Fruit fly (Drosophila melanogaster) whole organism, prepupa: ENCODE measurements around the gene sturkopf.

Experiments used
- Blimp-1 ChIP-seq: fragments of 200-800 bp; sonication (Bioruptor generic); optimal IDR thresholded peaks from 3 replicates; lab custom pipeline; 2017; ENCODE audit warnings: missing biosample characterization, missing genetic modification characterization, mild to moderate bottlenecking, moderate library complexity, missing genetic modification reagents
- CG10631 ChIP-seq: fragments of 200-800 bp; sonication (Bioruptor generic); optimal IDR thresholded peaks from 2 replicates; lab custom pipeline; 2016; ENCODE audit warnings: missing biosample characterization, missing genetic modification characterization
- CG10669 ChIP-seq: fragments of 200-800 bp; sonication (Bioruptor generic); optimal IDR thresholded peaks from 3 replicates; lab custom pipeline; 2018; ENCODE audit warnings: missing biosample characterization, mild to moderate bottlenecking, missing genetic modification characterization, moderate library complexity
- CG11762 ChIP-seq: fragments of 200-800 bp; sonication (Bioruptor generic); optimal IDR thresholded peaks from 3 replicates; lab custom pipeline; 2016; ENCODE audit warnings: missing biosample characterization, missing genetic modification characterization; ENCODE audit not compliant: insufficient read depth
- CG11902 ChIP-seq: fragments of 200-800 bp; sonication (Bioruptor generic); optimal IDR thresholded peaks from 3 replicates; lab custom pipeline; 2016; ENCODE audit warnings: missing biosample characterization, missing genetic modification characterization
- CG15336 ChIP-seq: fragments of 200-800 bp; sonication (Bioruptor generic); IDR thresholded peaks from 2 replicates; pipeline ENCODE4 v1.3.6; 2022; ENCODE audit warnings: missing biosample characterization, missing genetic modification characterization
- CG3032 ChIP-seq: fragments of 200-800 bp; optimal IDR thresholded peaks from 2 replicates; lab custom pipeline; 2019; ENCODE audit warnings: missing biosample characterization, mild to moderate bottlenecking, missing genetic modification characterization, moderate library complexity
- CG31627 ChIP-seq: fragments of 200-800 bp; sonication (Bioruptor generic); optimal IDR thresholded peaks from 3 replicates; lab custom pipeline; 2016; ENCODE audit warnings: missing biosample characterization, missing genetic modification characterization
- CG32006 ChIP-seq: fragments of 200-800 bp; sonication (Bioruptor generic); optimal IDR thresholded peaks from 3 replicates; lab custom pipeline; 2017; ENCODE audit warnings: missing biosample characterization, mild to moderate bottlenecking, missing genetic modification characterization
- CG34406 ChIP-seq: fragments of 200-800 bp; sonication (Bioruptor generic); optimal IDR thresholded peaks from 3 replicates; lab custom pipeline; 2016; ENCODE audit warnings: missing biosample characterization, missing genetic modification characterization
- CG6163 ChIP-seq: fragments of 200-800 bp; sonication (Bioruptor generic); IDR thresholded peaks from 3 replicates; pipeline ENCODE4 v1.3.6; 2022; ENCODE audit warnings: missing biosample characterization, missing genetic modification characterization
- CG6276 ChIP-seq: fragments of 200-800 bp; sonication (Bioruptor generic); optimal IDR thresholded peaks from 2 replicates; lab custom pipeline; 2017; ENCODE audit warnings: missing biosample characterization, mild to moderate bottlenecking, missing genetic modification characterization
- CG6792 ChIP-seq: fragments of 200-800 bp; sonication (Bioruptor generic); optimal IDR thresholded peaks from 3 replicates; lab custom pipeline; 2016; ENCODE audit warnings: missing biosample characterization, missing genetic modification characterization
- CG6808 ChIP-seq: fragments of 200-800 bp; sonication (Bioruptor generic); optimal IDR thresholded peaks from 3 replicates; lab custom pipeline; 2017; ENCODE audit warnings: missing biosample characterization, missing genetic modification characterization, mild to moderate bottlenecking, moderate library complexity, missing genetic modification reagents
- CG6854 ChIP-seq: fragments of 200-800 bp; sonication (Bioruptor generic); optimal IDR thresholded peaks from 2 replicates; lab custom pipeline; 2017; ENCODE audit warnings: missing biosample characterization, mild to moderate bottlenecking, missing genetic modification characterization
- CG7368 ChIP-seq: fragments of 200-800 bp; sonication (Bioruptor generic); optimal IDR thresholded peaks from 3 replicates; lab custom pipeline; 2016; ENCODE audit warnings: missing biosample characterization, missing genetic modification characterization
- CG8119 ChIP-seq: fragments of 200-800 bp; sonication (Bioruptor generic); IDR thresholded peaks from 3 replicates; pipeline ENCODE4 v1.3.6; 2022; ENCODE audit warnings: missing biosample characterization, missing genetic modification characterization
- CG8319 ChIP-seq: fragments of 200-800 bp; sonication (Bioruptor generic); optimal IDR thresholded peaks from 3 replicates; lab custom pipeline; 2016; ENCODE audit warnings: missing biosample characterization, missing genetic modification characterization
- CG8632 ChIP-seq: fragments of 200-800 bp; sonication (Bioruptor generic); optimal IDR thresholded peaks from 3 replicates; lab custom pipeline; 2016; ENCODE audit warnings: missing biosample characterization, missing genetic modification characterization
- CG9139 ChIP-seq: fragments of 200-800 bp; sonication (Bioruptor generic); optimal IDR thresholded peaks from 3 replicates; lab custom pipeline; 2017; ENCODE audit warnings: missing biosample characterization, mild to moderate bottlenecking, missing genetic modification characterization
- Eip78C ChIP-seq: fragments of 200-800 bp; sonication (Bioruptor generic); peaks from one replicate; lab custom pipeline; 2016; ENCODE audit warnings: missing biosample characterization, missing genetic modification characterization
- Ets21C ChIP-seq: fragments of 200-800 bp; sonication (Bioruptor generic); optimal IDR thresholded peaks from 3 replicates; lab custom pipeline; 2016; ENCODE audit warnings: missing biosample characterization, missing genetic modification characterization
- Ets96B ChIP-seq: fragments of 200-800 bp; optimal IDR thresholded peaks from 2 replicates; lab custom pipeline; 2019; ENCODE audit warnings: missing biosample characterization, mild to moderate bottlenecking, missing genetic modification characterization, moderate library complexity
- Gug ChIP-seq: fragments of 200-800 bp; sonication (Bioruptor generic); IDR thresholded peaks from 2 replicates; pipeline ENCODE4 v1.3.6; 2022; ENCODE audit warnings: missing biosample characterization, missing genetic modification characterization
- Lpt ChIP-seq: fragments of 200-800 bp; sonication (Bioruptor generic); optimal IDR thresholded peaks from 3 replicates; lab custom pipeline; 2016; ENCODE audit warnings: missing biosample characterization, missing genetic modification characterization
- Met ChIP-seq: fragments of 200-800 bp; sonication (Bioruptor generic); optimal IDR thresholded peaks from 3 replicates; lab custom pipeline; 2016; ENCODE audit warnings: missing biosample characterization, missing genetic modification characterization
- OdsH ChIP-seq: fragments of 200-800 bp; sonication (Bioruptor generic); optimal IDR thresholded peaks from 3 replicates; lab custom pipeline; 2016; ENCODE audit warnings: missing biosample characterization, missing genetic modification characterization
- Sox102F ChIP-seq: fragments of 200-800 bp; sonication (Bioruptor generic); optimal IDR thresholded peaks from 2 replicates; lab custom pipeline; 2016; ENCODE audit warnings: missing biosample characterization, mild to moderate bottlenecking, missing genetic modification characterization
- Sox14 ChIP-seq: fragments of 200-800 bp; sonication (Bioruptor generic); optimal IDR thresholded peaks from 3 replicates; lab custom pipeline; 2016; ENCODE audit warnings: missing biosample characterization, missing genetic modification characterization
- Sox15 ChIP-seq: fragments of 200-800 bp; sonication (Bioruptor generic); optimal IDR thresholded peaks from 3 replicates; lab custom pipeline; 2016; ENCODE audit warnings: missing biosample characterization, missing genetic modification characterization
- achi ChIP-seq: fragments of 200-800 bp; sonication (Bioruptor generic); optimal IDR thresholded peaks from 3 replicates; lab custom pipeline; 2016; ENCODE audit warnings: missing biosample characterization, missing genetic modification characterization
- acj6 ChIP-seq: fragments of 200-800 bp; sonication (Bioruptor generic); optimal IDR thresholded peaks from 3 replicates; lab custom pipeline; 2016; ENCODE audit warnings: missing biosample characterization, missing genetic modification characterization
- dac ChIP-seq: fragments of 200-800 bp; sonication (Bioruptor generic); optimal IDR thresholded peaks from 2 replicates; lab custom pipeline; 2017; ENCODE audit warnings: missing biosample characterization, mild to moderate bottlenecking, missing genetic modification characterization
- dsx ChIP-seq: fragments of 200-800 bp; optimal IDR thresholded peaks from 3 replicates; lab custom pipeline; 2019; ENCODE audit warnings: missing biosample characterization, mild to moderate bottlenecking, missing genetic modification characterization, moderate library complexity; ENCODE audit not compliant: poor library complexity, severe bottlenecking
- fd85E ChIP-seq: fragments of 200-800 bp; sonication (Bioruptor generic); optimal IDR thresholded peaks from 3 replicates; lab custom pipeline; 2016; ENCODE audit warnings: missing biosample characterization, missing genetic modification characterization
- fkh ChIP-seq: fragments of 200-800 bp; sonication (Bioruptor generic); optimal IDR thresholded peaks from 3 replicates; lab custom pipeline; 2017; ENCODE audit warnings: missing biosample characterization, mild to moderate bottlenecking, missing genetic modification characterization, moderate library complexity
- lz ChIP-seq: fragments of 200-800 bp; sonication (Bioruptor generic); optimal IDR thresholded peaks from 3 replicates; lab custom pipeline; 2016; ENCODE audit warnings: missing biosample characterization, missing genetic modification characterization
- net ChIP-seq: fragments of 200-800 bp; sonication (Bioruptor generic); optimal IDR thresholded peaks from 3 replicates; lab custom pipeline; 2016; ENCODE audit warnings: missing biosample characterization, missing genetic modification characterization
- salr ChIP-seq, 2 experiments: fragments of 200-800 bp; sonication (Bioruptor generic); optimal IDR thresholded peaks; 3 replicates each; lab custom pipeline; 2016 to 2018; ENCODE audit warnings: missing biosample characterization in 2 of 2, missing genetic modification characterization in 2 of 2, mild to moderate bottlenecking in 1 of 2
- spab ChIP-seq: fragments of 200-800 bp; sonication (Bioruptor generic); optimal IDR thresholded peaks from 2 replicates; lab custom pipeline; 2017; ENCODE audit warnings: missing biosample characterization, mild to moderate bottlenecking, missing genetic modification characterization, missing genetic modification reagents
- ss ChIP-seq, 2 experiments: fragments of 200-800 bp; sonication (Bioruptor generic); optimal IDR thresholded peaks; 2 replicates in 1 of 2; 3 replicates in 1 of 2; lab custom pipeline; 2017 to 2018; ENCODE audit warnings: mild to moderate bottlenecking in 2 of 2, missing biosample characterization in 2 of 2, missing genetic modification characterization in 2 of 2, moderate library complexity in 1 of 2
- topi ChIP-seq: fragments of 200-800 bp; sonication (Bioruptor generic); optimal IDR thresholded peaks from 3 replicates; lab custom pipeline; 2016; ENCODE audit warnings: missing biosample characterization, missing genetic modification characterization
- vri ChIP-seq: fragments of 200-800 bp; sonication (Bioruptor generic); optimal IDR thresholded peaks from 3 replicates; lab custom pipeline; 2016; ENCODE audit warnings: missing biosample characterization, mild to moderate bottlenecking, missing genetic modification characterization

Gene sturkopf

DNA sequence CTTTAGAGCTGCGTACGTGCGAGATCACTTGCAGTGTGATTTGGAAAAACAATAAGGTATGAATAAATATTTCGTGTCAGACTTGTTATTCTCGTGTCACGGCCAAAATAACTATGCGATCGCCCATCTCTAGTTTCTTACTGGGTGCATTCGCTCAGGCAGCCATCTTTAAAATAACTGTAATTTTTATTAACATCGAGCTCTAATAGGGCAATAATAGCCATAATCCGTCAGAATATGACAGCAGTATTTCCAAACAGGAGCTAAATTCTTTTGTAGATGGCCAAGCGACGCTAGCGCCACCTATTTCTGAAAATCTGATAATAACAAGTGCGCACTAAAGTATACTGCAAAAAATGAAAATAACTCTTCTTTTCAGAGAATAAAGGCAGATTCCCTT is 38.9 kb upstream of the sturkopf start (continued):
- no peak for TF ChIP-seq CG11762 (GFP tag; lab: Kevin White, UChicago)
- TF ChIP-seq Sox15 (GFP tag; lab: Kevin White, UChicago): no peak
- peak; percentile 13 for TF ChIP-seq Sox102F (GFP tag; lab: Kevin White, UChicago)
- TF ChIP-seq CG10631 (GFP tag; lab: Kevin White, UChicago): no peak
- no peak for TF ChIP-seq Gug (GFP tag; lab: Robert Waterston, UW)
- no peak for TF ChIP-seq CG32006 (GFP tag; lab: Kevin White, UChicago)
- peak; percentile 6 for TF ChIP-seq dsx

DNA sequence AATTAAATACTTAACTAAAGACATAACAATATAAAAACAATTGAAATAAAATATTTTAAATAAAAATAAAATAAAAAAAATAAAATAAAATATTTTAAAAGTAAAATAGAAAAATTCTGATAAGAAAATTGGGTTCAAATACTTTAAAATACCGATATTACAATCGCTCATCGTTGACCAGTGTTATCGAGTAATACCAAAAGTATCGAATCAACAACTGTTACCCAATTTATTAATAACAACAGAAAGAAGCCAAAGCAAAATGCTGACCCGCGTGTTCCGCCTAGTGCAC is 37.7 kb upstream of the sturkopf start, which contains the start of gene CG9166:
Gene CG9166 (plus strand): TSS at position 193 of the 292 bp plus-strand sequence.
- TF ChIP-seq CG8119 (GFP tag; lab: Robert Waterston, UW) (no peak), CG6276 (GFP tag; lab: Kevin White, UChicago) (no peak), CG31627 (GFP tag; lab: Kevin White, UChicago) (no peak)
- TF ChIP-seq, all 60 proteins: peak for 0

DNA sequence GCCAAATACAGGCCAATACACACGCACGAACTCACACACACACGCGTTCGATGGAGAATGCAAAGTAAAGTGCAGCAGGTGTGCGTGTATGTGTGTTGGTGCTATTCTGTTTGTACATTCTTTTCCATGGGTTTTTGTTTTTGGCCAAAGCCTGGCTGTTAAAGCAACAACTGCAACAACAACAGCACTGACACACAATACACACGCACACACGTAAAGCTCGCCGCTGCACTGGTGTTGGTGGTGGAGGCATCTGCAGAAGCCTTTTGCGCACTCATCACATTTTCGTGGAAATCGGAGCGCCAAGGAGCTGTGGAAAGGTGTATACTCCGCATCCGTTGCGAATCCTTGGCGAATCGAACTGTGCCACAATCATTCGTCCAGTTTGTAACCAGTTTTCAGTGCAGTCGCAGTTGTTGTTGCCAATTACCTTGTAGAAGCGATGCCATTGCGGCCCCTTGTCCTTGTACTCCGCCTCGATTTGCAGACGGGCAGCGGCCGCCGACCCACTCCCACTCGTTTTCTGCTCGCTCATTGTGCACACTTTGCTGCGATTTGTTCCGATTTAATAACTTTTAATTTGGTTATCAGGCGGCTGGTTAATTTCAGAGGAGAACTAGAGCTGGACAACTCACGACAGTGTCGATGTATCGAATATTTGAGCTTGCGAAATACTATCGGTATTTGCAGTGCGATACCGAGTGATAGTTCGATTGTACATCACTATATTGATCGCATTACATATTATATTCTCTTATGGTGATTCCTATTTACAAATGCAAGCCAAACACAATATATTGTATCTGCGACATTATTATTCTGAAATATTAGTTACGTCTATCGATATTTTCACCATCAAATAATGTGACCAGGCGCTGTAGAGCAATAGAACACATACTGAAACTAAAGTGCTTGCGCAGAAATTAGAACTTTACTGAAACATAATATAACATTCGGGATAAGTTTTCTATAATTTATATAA is 37.1 kb upstream of the sturkopf start:
- TF ChIP-seq salr (GFP tag; optimal IDR thresholded peaks at IDR 0.05; lab: Kevin White, UChicago) (no peak), CG31627 (GFP tag; lab: Kevin White, UChicago) (peak; percentile 35), CG32006 (GFP tag; lab: Kevin White, UChicago) (peak; percentile 45), CG15336 (GFP tag; lab: Robert Waterston, UW) (no peak), Eip78C (GFP tag; lab: Kevin White, UChicago) (peak; percentile 67), CG34406 (GFP tag; lab: Kevin White, UChicago) (peak; percentile 25), CG10669 (GFP tag; lab: Kevin White, UChicago) (no peak), CG6792 (GFP tag; lab: Kevin White, UChicago) (peak; percentile 34), CG6163 (peak; percentile 44; the same call in 2 of the 3 replicates), Met (GFP tag; lab: Kevin White, UChicago) (peak; percentile 31), fkh (no peak), Ets21C (GFP tag; lab: Kevin White, UChicago) (peak; percentile 31), dac (no peak), achi (peak; percentile 27), ss (GFP tag; optimal IDR thresholded peaks at IDR 0.05; lab: Kevin White, UChicago) (peak in 1 of 2 experiments; percentile 7), CG10631 (GFP tag; lab: Kevin White, UChicago) (peak; percentile 51), fd85E (GFP tag; lab: Kevin White, UChicago) (no peak), Blimp-1 (GFP tag; lab: Kevin White, UChicago) (no peak), CG6808 (GFP tag; lab: Kevin White, UChicago) (no peak), Sox102F (GFP tag; lab: Kevin White, UChicago) (peak; percentile 30), CG8632 (GFP tag; lab: Kevin White, UChicago) (no peak), Ets96B (tag; lab: Kevin White, UChicago) (peak; percentile 32), CG6854 (GFP tag; lab: Kevin White, UChicago) (no peak), Lpt (GFP tag; lab: Kevin White, UChicago) (no peak), Gug (GFP tag; lab: Robert Waterston, UW) (no peak), CG11902 (GFP tag; lab: Kevin White, UChicago) (no peak), CG8119 (GFP tag; lab: Robert Waterston, UW) (no peak; the same call in 2 of the 3 replicates), CG11762 (GFP tag; lab: Kevin White, UChicago) (peak; percentile 5), acj6 (peak; percentile 37), lz (GFP tag; lab: Kevin White, UChicago) (peak; percentile 46), CG3032 (tag; lab: Kevin White, UChicago) (peak; percentile 28), topi (GFP tag; lab: Kevin White, UChicago) (no peak), spab (no peak), OdsH (GFP tag; lab: Kevin White, UChicago) (peak; percentile 45), net (GFP tag; lab: Kevin White, UChicago) (peak; percentile 0), CG6276 (GFP tag; lab: Kevin White, UChicago) (no peak), Sox14 (GFP tag; lab: Kevin White, UChicago) (peak; percentile 30), CG9139 (GFP tag; lab: Kevin White, UChicago) (no peak), dsx (no peak), CG8319 (GFP tag; lab: Kevin White, UChicago) (peak; percentile 5), CG7368 (GFP tag; lab: Kevin White, UChicago) (no peak), vri (GFP tag; lab: Kevin White, UChicago) (peak; percentile 47)
